Worm (Caenorhabditis elegans) whole organism, L1 larva: ENCODE results near the gene lin-24.

Source experiments
- C34B4.2 ChIP-seq: sonication (generic microtip); optimal IDR thresholded peaks from 2 replicates; lab custom pipeline; 2017; ENCODE audit warnings: mild to moderate bottlenecking, missing genetic modification characterization, missing compliant biosample characterization
- aha-1 ChIP-seq: fragments of 150-350 bp; optimal IDR thresholded peaks from 2 replicates; lab custom pipeline; 2014; ENCODE audit warnings: missing biosample characterization, missing genetic modification characterization
- blmp-1 ChIP-seq: fragments of 150-350 bp; optimal IDR thresholded peaks from 2 replicates; lab custom pipeline; 2014; ENCODE audit warnings: missing biosample characterization, missing genetic modification characterization
- dpl-1 ChIP-seq, 3 experiments: fragments of 150-350 bp in 2 of 3; sonication (generic microtip) in 1 of 3; optimal IDR thresholded peaks; 2 replicates each; lab custom pipeline; 2014 to 2017; ENCODE audit warnings: missing biosample characterization in 3 of 3, missing genetic modification characterization in 3 of 3, missing genetic modification reagents in 3 of 3
- efl-1 ChIP-seq, 4 experiments: fragments of 150-350 bp; optimal IDR thresholded peaks in 3 of 4; peaks in 1 of 4; 1 replicate in 1 of 4; 2 replicates in 3 of 4; lab custom pipeline; 2014; ENCODE audit warnings: missing biosample characterization in 2 of 4, missing genetic modification characterization in 2 of 4, missing genetic modification reagents in 2 of 4
- egl-13 ChIP-seq: sonication (generic microtip); optimal IDR thresholded peaks from 2 replicates; lab custom pipeline; 2016; ENCODE audit warnings: missing genotype, missing genetic modification reagents, missing genetic modification characterization, missing compliant biosample characterization
- fkh-10 ChIP-seq: sonication (generic microtip); optimal IDR thresholded peaks from 2 replicates; lab custom pipeline; 2017; ENCODE audit warnings: missing biosample characterization, missing genetic modification reagents, missing genetic modification characterization
- hlh-17 ChIP-seq: fragments of 200-800 bp; sonication (Bioruptor generic); optimal IDR thresholded peaks from 2 replicates; lab custom pipeline; 2018; ENCODE audit warnings: missing genetic modification characterization, mild to moderate bottlenecking, missing compliant biosample characterization, moderate library complexity, borderline replicate concordance
- irx-1 ChIP-seq: sonication (generic microtip); optimal IDR thresholded peaks from 2 replicates; lab custom pipeline; 2016; ENCODE audit warnings: missing genetic modification characterization, missing compliant biosample characterization
- jun-1 ChIP-seq: fragments of 150-350 bp; optimal IDR thresholded peaks from 2 replicates; lab custom pipeline; 2014; ENCODE audit warnings: missing biosample characterization, missing genetic modification reagents, missing genetic modification characterization
- lin-13 ChIP-seq: fragments of 150-350 bp; optimal IDR thresholded peaks from 2 replicates; lab custom pipeline; 2014; ENCODE audit warnings: missing biosample characterization, missing genetic modification reagents, missing genetic modification characterization
- lin-15B ChIP-seq: fragments of 150-350 bp; sonication (generic microtip); optimal IDR thresholded peaks from 3 replicates; lab custom pipeline; 2014; ENCODE audit warnings: missing biosample characterization, missing genetic modification characterization
- lin-35 ChIP-seq, 2 experiments: fragments of 150-350 bp; optimal IDR thresholded peaks; 2 replicates each; lab custom pipeline; 2014; ENCODE audit warnings: missing biosample characterization in 2 of 2, missing genetic modification characterization in 2 of 2, missing genetic modification reagents in 2 of 2
- lir-3 ChIP-seq: sonication (generic microtip); optimal IDR thresholded peaks from 2 replicates; lab custom pipeline; 2016; ENCODE audit warnings: mild to moderate bottlenecking, missing genetic modification characterization, moderate library complexity, missing compliant biosample characterization; ENCODE audit not compliant: poor library complexity
- lsy-2 ChIP-seq, 2 experiments: fragments of 150-350 bp; optimal IDR thresholded peaks; 2 replicates each; lab custom pipeline; 2014; ENCODE audit warnings: missing biosample characterization in 2 of 2, missing genetic modification characterization in 2 of 2
- mef-2 ChIP-seq: fragments of 150-350 bp; optimal IDR thresholded peaks from 2 replicates; lab custom pipeline; 2014; ENCODE audit warnings: missing biosample characterization, missing genetic modification characterization
- nhr-12 ChIP-seq: sonication (generic microtip); optimal IDR thresholded peaks from 2 replicates; lab custom pipeline; 2017; ENCODE audit warnings: missing biosample characterization, missing genetic modification characterization
- nhr-20 ChIP-seq: sonication (generic microtip); optimal IDR thresholded peaks from 2 replicates; lab custom pipeline; 2016; ENCODE audit warnings: mild to moderate bottlenecking, missing genetic modification characterization, missing compliant biosample characterization
- nhr-237 ChIP-seq: fragments of 150-350 bp; optimal IDR thresholded peaks from 2 replicates; lab custom pipeline; 2014; ENCODE audit warnings: missing biosample characterization, missing genetic modification characterization
- nhr-84 ChIP-seq: sonication (generic microtip); optimal IDR thresholded peaks from 2 replicates; lab custom pipeline; 2017; ENCODE audit warnings: missing biosample characterization, missing genetic modification characterization
- nhr-90 ChIP-seq: sonication (generic microtip); optimal IDR thresholded peaks from 2 replicates; lab custom pipeline; 2016; ENCODE audit warnings: mild to moderate bottlenecking, missing genetic modification characterization, missing compliant biosample characterization; ENCODE audit not compliant: poor library complexity
- pag-3 ChIP-seq: sonication (generic microtip); optimal IDR thresholded peaks from 2 replicates; lab custom pipeline; 2017; ENCODE audit warnings: missing genetic modification characterization, mild to moderate bottlenecking, missing compliant biosample characterization, antibody characterized with exemption, borderline replicate concordance; ENCODE audit not compliant: insufficient read depth
- pax-3 ChIP-seq: fragments of 200-800 bp; sonication (Bioruptor generic); optimal IDR thresholded peaks from 2 replicates; lab custom pipeline; 2018; ENCODE audit warnings: mild to moderate bottlenecking, missing genetic modification characterization, moderate library complexity, missing compliant biosample characterization
- rnt-1 ChIP-seq: sonication (generic microtip); optimal IDR thresholded peaks from 2 replicates; lab custom pipeline; 2016; ENCODE audit warnings: mild to moderate bottlenecking, missing genetic modification characterization, moderate library complexity, missing compliant biosample characterization
- unc-130 ChIP-seq: fragments of 150-350 bp; optimal IDR thresholded peaks from 2 replicates; lab custom pipeline; 2017; ENCODE audit warnings: missing biosample characterization, missing genetic modification characterization, inconsistent platforms
- unc-62 ChIP-seq: fragments of 150-350 bp; optimal IDR thresholded peaks from 2 replicates; lab custom pipeline; 2014; ENCODE audit warnings: missing biosample characterization, missing genetic modification reagents, missing genetic modification characterization
- unc-98 ChIP-seq: fragments of 200-800 bp; sonication (Bioruptor generic); IDR thresholded peaks from 2 replicates; pipeline ENCODE4 v1.3.6; 2022; ENCODE audit warnings: missing genetic modification characterization, missing compliant biosample characterization

lin-24 gene

DNA sequence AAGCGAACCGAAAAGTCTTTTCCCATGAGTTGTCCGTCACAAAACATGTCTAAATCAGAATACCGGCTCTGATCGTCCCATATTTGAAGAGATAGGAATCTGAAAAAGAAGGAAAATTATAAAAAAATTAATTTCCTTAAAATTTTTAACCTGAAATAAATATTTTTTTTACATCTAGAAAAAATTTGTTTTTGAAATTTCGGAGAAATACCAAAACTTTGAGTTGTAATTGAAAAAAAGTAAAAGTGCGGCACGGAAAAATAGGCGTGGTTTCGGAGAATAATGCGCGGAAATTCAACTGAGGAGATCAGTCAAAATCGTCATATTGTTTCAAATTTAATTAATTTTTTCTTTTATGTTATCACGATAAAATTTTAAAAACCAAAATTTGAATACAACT lies 39.8 kb upstream of the lin-24 start, which contains the start of gene F11A10.6:
Gene F11A10.6 (minus strand): TSS at position 101 of the 400 bp plus-strand sequence.
- TF ChIP-seq blmp-1 (tag; lab: Kevin White, UChicago) (peak; percentile 27), nhr-237 (tag; lab: Kevin White, UChicago) (no peak), lin-13 (GFP tag; lab: Kevin White, UChicago) (no peak), mef-2 (tag; lab: Kevin White, UChicago) (no peak), nhr-12 (no peak), aha-1 (tag; lab: Kevin White, UChicago) (no peak)

DNA sequence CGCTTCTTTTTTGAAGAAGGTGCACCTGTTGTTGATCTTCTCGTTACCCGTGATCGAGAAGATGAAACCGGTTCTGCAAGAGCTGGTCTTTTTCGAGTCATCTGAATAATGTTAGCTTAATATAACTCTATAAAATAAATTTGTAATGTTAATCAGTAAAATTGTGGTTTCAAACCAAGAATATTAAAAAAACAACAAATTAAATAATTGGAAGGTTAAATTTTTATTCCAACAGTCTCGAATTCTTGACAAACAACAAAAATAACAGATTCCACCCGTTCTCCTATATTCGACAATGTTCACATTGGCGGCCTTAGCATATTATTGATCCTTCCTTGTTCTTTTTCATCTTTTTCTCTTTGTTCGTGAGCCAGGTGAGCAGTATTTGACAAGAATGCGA lies 37.2 kb upstream of the lin-24 start, which contains the start of gene mig-32:
Gene mig-32 (minus strand): TSS at position 101 of the 400 bp plus-strand sequence.
- TF ChIP-seq unc-98 (GFP tag; lab: Robert Waterston, UW), result no peak

DNA sequence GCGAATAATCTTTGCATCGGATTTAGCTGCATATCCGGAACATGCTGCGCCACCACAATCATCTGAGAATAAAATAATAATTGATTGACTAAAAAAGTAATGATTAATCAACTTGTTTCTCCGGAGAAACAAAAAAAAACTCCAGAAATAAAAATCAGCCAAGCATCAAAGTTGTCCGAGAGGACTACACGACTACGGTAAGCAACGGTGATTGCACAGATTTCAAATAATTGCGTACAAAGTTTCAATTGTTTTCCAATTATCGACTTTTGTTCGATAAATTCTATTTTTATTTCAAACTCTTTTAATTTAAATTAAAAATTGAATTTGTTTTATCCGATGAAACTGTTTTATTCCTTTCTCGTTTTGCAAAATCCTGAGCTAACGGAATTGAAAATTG lies 35.9 kb upstream of the lin-24 start, which contains the start of gene cpsf-4:
Gene cpsf-4 (minus strand): TSS at position 62 of the 400 bp plus-strand sequence.
- TF ChIP-seq nhr-84 (tag; lab: Kevin White, UChicago) (no peak), efl-1 (optimal IDR thresholded peaks at IDR 0.05; lab: Kevin White, UChicago) (peak in 1 of 2 experiments; percentile 6), efl-1 (GFP tag; optimal IDR thresholded peaks at IDR 0.05 in 1 of 2; lab: Kevin White, UChicago) (no peak), lsy-2 (tag; optimal IDR thresholded peaks at IDR 0.05; lab: Kevin White, UChicago) (peak; percentile 21 to 77)

DNA sequence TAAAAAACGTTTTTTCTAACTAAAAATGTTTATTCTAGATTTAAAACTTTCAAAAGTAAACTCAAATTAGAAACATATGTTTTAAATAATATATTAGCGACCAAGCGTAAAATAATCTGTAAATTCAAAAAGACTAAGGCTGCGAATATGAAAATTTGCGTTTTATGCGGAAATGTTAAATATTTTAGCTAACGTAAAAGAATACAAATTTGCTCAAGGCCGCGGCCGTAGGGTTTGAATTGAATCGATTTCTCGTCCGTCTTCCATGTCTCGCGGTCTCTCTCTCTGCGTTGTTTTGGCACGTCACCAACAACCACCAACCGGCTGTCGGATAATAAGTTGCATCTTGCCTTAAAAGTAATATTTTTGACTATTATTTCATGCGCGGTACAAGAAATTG lies 35.5 kb upstream of the lin-24 start, which contains the start of gene F11A10.5:
Gene F11A10.5 (plus strand): TSS at position 301 of the 400 bp plus-strand sequence.
- TF ChIP-seq dpl-1 (GFP tag; optimal IDR thresholded peaks at IDR 0.05; lab: Kevin White, UChicago), result peak in 1 of 3 experiments; percentile 14
- TF ChIP-seq C34B4.2 (tag; lab: Kevin White, UChicago), result no peak
- TF ChIP-seq efl-1 (optimal IDR thresholded peaks at IDR 0.05; lab: Kevin White, UChicago), result peak in 1 of 2 experiments; percentile 2
- TF ChIP-seq efl-1 (GFP tag; optimal IDR thresholded peaks at IDR 0.05 in 1 of 2; lab: Kevin White, UChicago), result no peak

DNA sequence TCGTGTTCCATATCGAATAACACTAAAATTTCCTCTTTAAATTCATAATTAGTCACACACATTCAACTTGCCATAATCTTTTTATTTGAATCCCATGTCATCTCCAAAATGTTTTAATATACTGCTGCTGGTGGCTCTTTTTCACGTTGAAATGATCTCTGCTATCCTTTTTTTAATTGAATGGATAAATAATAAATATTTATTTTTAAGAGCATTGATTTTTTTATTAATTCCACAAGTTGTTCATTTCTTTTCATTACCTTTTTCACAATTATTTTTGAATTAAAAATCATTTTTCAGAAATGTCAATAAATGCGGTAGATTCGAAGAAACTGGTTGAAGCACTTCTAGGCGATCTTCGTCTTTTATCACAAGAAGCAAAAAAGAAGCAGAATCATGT lies 32.8 kb upstream of the lin-24 start, which contains the start of gene mon-2:
Gene mon-2 (plus strand): TSS at position 301 of the 400 bp plus-strand sequence.
- TF ChIP-seq egl-13 (tag; lab: Kevin White, UChicago), result no peak

DNA sequence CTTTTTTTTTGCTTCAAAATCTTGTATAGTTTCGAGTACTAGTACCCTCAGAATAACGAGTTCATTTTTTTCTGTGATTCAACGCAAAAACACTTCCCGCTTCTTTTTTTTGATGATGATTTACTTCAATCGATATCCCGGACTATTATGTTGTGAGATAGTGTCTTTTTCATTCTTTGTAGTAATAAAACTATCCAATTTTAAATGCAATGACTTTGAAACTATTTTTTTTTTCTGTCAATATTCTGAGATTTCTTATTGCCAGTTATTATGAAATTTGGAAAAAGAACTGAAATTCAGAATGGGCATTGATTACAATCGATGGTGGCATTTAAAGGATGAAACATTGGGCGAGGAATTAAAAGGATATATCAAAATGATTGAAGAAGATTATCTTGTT lies 23.7 kb upstream of the lin-24 start, which contains the start of gene M18.3:
Gene M18.3 (plus strand): TSS at position 301 of the 400 bp plus-strand sequence.
- TF ChIP-seq lin-15B (tag; lab: Kevin White, UChicago), result no peak
- TF ChIP-seq dpl-1 (GFP tag; optimal IDR thresholded peaks at IDR 0.05; lab: Kevin White, UChicago), result no peak
- TF ChIP-seq hlh-17 (GFP tag; lab: Kevin White, UChicago), result no peak
- TF ChIP-seq nhr-90, result no peak
- no peak for TF ChIP-seq irx-1 (tag; lab: Kevin White, UChicago)
- TF ChIP-seq jun-1 (tag; lab: Kevin White, UChicago), result no peak
- TF ChIP-seq unc-62 (GFP tag; lab: Kevin White, UChicago), result no peak
- no peak for TF ChIP-seq nhr-84 (tag; lab: Kevin White, UChicago)
- no peak for TF ChIP-seq fkh-10 (GFP tag; lab: Kevin White, UChicago)
- no peak for TF ChIP-seq unc-130 (tag; lab: Kevin White, UChicago)
- no peak for TF ChIP-seq pax-3
- no peak for TF ChIP-seq nhr-12
- no peak for TF ChIP-seq rnt-1 (tag; lab: Kevin White, UChicago)
- no peak for TF ChIP-seq lin-35 (GFP tag; optimal IDR thresholded peaks at IDR 0.05; lab: Kevin White, UChicago)
- TF ChIP-seq pag-3 (tag; lab: Kevin White, UChicago), result no peak
- no peak for TF ChIP-seq nhr-20 (tag; lab: Kevin White, UChicago)
- no peak for TF ChIP-seq lir-3
- no peak for TF ChIP-seq nhr-237 (tag; lab: Kevin White, UChicago)
